Fruit fly (Drosophila melanogaster): ENCODE measurements around the gene CG5498.
A peak's percentile ranks its signal among the peaks of the same experiment; 100 is the strongest.

The CG5498 gene

DNA sequence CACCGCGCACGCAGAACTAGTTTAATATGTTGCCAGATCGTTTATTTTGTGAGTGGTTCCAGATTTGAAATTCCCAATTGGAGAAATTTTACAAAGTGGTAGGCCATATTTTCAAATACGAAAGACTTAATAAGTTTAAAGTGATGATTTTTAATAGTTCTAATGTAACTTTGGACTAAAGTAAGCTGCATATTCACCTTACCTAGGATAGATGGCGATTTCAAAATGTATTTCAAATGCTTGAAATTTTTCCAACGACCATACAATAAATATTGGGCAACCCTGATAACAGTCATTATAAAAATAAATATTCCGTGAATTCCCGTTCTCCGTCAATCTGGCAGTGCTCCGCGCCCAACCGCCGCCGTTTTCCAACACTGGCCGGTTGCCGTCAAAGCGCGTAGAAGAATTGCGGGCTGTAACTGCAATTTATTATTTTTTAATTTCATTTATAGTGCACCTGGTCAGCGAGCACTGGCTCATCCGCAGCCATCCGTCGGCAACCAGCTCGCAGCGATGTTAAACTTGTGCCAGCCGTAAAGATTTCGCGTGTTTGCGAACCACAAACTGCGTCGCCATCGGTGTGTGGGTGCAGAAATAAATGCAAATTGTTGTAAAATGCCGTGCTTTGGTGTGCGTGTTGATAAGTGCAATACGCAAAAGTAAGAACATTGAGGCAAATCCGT lies 7.9 kb downstream of the CG5498 start, which contains the start of the genes Ide and RhoBTB:
Ide (minus strand) TSS at position 19 of the 686 bp plus-strand sequence.
RhoBTB (plus strand) TSS at position 365 of the 686 bp plus-strand sequence.
- TF ChIP-seq ey (GFP tag; optimal IDR thresholded peaks at IDR 0.05) (peak; percentile 86), rgr (GFP tag; optimal IDR thresholded peaks at IDR 0.05) (peak; percentile 83), tai (GFP tag; optimal IDR thresholded peaks at IDR 0.05) (no peak), brk (GFP tag; optimal IDR thresholded peaks at IDR 0.05) (no peak), Hr78 (GFP tag; optimal IDR thresholded peaks at IDR 0.05) (no peak), Vsx2 (GFP tag; optimal IDR thresholded peaks at IDR 0.05; ENCODE audit: partially characterized antibody) (no peak), lola (GFP tag; optimal IDR thresholded peaks at IDR 0.05) (no peak), sage (GFP tag; optimal IDR thresholded peaks at IDR 0.05) (no peak), HLH106 (tag; optimal IDR thresholded peaks at IDR 0.05) (peak; percentile 91), foxo (GFP tag; optimal IDR thresholded peaks at IDR 0.05) (peak; percentile 26 to 89), Hnf4 (GFP tag; optimal IDR thresholded peaks at IDR 0.05) (peak; percentile 66), OdsH (GFP tag; optimal IDR thresholded peaks at IDR 0.05) (peak; percentile 58), sv (GFP tag; optimal IDR thresholded peaks at IDR 0.05) (peak; percentile 86), CrebA (GFP tag; optimal IDR thresholded peaks at IDR 0.05; ENCODE audit: borderline replicate concordance) (no peak), dsf (GFP tag; optimal IDR thresholded peaks at IDR 0.05; ENCODE audit: borderline replicate concordance) (no peak), Rel (GFP tag; optimal IDR thresholded peaks at IDR 0.05) (no peak), Rel (tag; optimal IDR thresholded peaks at IDR 0.05) (peak; percentile 98), CG32264 (GFP tag; optimal IDR thresholded peaks at IDR 0.05) (peak; percentile 25), Dif (GFP tag; optimal IDR thresholded peaks at IDR 0.05; ENCODE audit: partially characterized antibody) (no peak), jim (GFP tag; optimal IDR thresholded peaks at IDR 0.05) (no peak), psq (GFP tag; optimal IDR thresholded peaks at IDR 0.05) (peak; percentile 69), CG9705 (GFP tag; optimal IDR thresholded peaks at IDR 0.05) (peak; percentile 86), Jra (GFP tag; optimal IDR thresholded peaks at IDR 0.05) (no peak), fru (GFP tag; optimal IDR thresholded peaks at IDR 0.05) (peak; percentile 84), pan (optimal IDR thresholded peaks at IDR 0.05) (no peak), woc (GFP tag; optimal IDR thresholded peaks at IDR 0.05) (peak; percentile 83), GATAd (GFP tag; optimal IDR thresholded peaks at IDR 0.05) (peak; percentile 33), Sp1 (GFP tag; optimal IDR thresholded peaks at IDR 0.05) (peak; percentile 77), br (GFP tag; optimal IDR thresholded peaks at IDR 0.05) (peak; percentile 81), Dfd (GFP tag; optimal IDR thresholded peaks at IDR 0.05) (no peak), Mio (GFP tag; optimal IDR thresholded peaks at IDR 0.05) (no peak), usp (GFP tag; optimal IDR thresholded peaks at IDR 0.05) (no peak), dmrt93B (GFP tag; optimal IDR thresholded peaks at IDR 0.05) (peak; percentile 66), Myc (optimal IDR thresholded peaks at IDR 0.05) (no peak), h (GFP tag; optimal IDR thresholded peaks at IDR 0.05) (peak; percentile 83), Abd-B (GFP tag; optimal IDR thresholded peaks at IDR 0.05) (no peak), dl (GFP tag; optimal IDR thresholded peaks at IDR 0.05; ENCODE audit: insufficient read depth in 1 of 2, partially characterized antibody in 2 of 2) (no peak), N (GFP tag; optimal IDR thresholded peaks at IDR 0.05) (no peak), Hr83 (GFP tag; optimal IDR thresholded peaks at IDR 0.05; ENCODE audit: poor library complexity, severe bottlenecking) (peak; percentile 37)

DNA sequence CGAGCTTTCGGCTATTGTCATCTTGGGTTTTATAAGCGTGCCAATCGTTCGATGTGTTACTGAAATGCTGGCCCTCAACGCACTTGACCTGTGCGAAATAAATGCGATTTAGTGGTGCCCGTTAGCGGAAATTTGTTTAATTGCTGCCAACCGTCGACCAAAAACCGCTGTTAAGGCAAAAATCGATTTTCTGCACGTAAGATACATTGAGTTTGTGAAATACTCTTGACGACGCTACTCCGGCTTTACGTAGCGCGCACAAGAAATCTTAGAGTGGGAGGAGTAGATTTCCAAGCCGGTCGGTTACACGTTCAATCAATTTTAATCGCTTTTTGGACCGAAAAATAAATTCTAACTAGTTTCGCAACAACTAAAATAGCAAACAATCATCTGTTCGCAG lies 8.4 kb downstream of the CG5498 start:
- no peak for TF ChIP-seq foxo (GFP tag; optimal IDR thresholded peaks at IDR 0.05)
- TF ChIP-seq Dif (GFP tag; optimal IDR thresholded peaks at IDR 0.05; ENCODE audit: partially characterized antibody): no peak
- no peak for TF ChIP-seq dmrt93B (GFP tag; optimal IDR thresholded peaks at IDR 0.05)
- TF ChIP-seq Hr83 (GFP tag; optimal IDR thresholded peaks at IDR 0.05; ENCODE audit: poor library complexity, severe bottlenecking): no peak
- TF ChIP-seq Dfd (GFP tag; optimal IDR thresholded peaks at IDR 0.05): no peak
- TF ChIP-seq Rel (GFP tag; optimal IDR thresholded peaks at IDR 0.05): no peak
- no peak for TF ChIP-seq Rel (tag; optimal IDR thresholded peaks at IDR 0.05)
- TF ChIP-seq pan (optimal IDR thresholded peaks at IDR 0.05): no peak
- TF ChIP-seq rgr (GFP tag; optimal IDR thresholded peaks at IDR 0.05): no peak

All from whole organism, wandering third instar larva.